Fruit fly (Drosophila melanogaster) whole organism, embryonic: ENCODE measurements around the gene kin17.

Experiments
- CG12219 ChIP-seq: fragments of 200-800 bp; sonication (Bioruptor generic); optimal IDR thresholded peaks from 3 replicates; lab custom pipeline; 2018; ENCODE audit warnings: missing biosample characterization, mild to moderate bottlenecking, missing genetic modification characterization
- CG4424 ChIP-seq: fragments of 200-800 bp; sonication (Bioruptor generic); optimal IDR thresholded peaks from 3 replicates; lab custom pipeline; 2016; ENCODE audit warnings: missing biosample characterization, missing genetic modification characterization
- her ChIP-seq: fragments of 200-800 bp; sonication (Bioruptor generic); optimal IDR thresholded peaks from 2 replicates; lab custom pipeline; 2016; ENCODE audit warnings: missing biosample characterization, missing genetic modification characterization
- org-1 ChIP-seq: fragments of 200-800 bp; sonication (Bioruptor generic); optimal IDR thresholded peaks from 2 replicates; lab custom pipeline; 2017; ENCODE audit warnings: missing biosample characterization, missing genetic modification characterization
- psq ChIP-seq: fragments of 200-800 bp; sonication (Bioruptor generic); optimal IDR thresholded peaks from 2 replicates; lab custom pipeline; 2017; ENCODE audit warnings: missing biosample characterization, missing genetic modification characterization

DNA sequence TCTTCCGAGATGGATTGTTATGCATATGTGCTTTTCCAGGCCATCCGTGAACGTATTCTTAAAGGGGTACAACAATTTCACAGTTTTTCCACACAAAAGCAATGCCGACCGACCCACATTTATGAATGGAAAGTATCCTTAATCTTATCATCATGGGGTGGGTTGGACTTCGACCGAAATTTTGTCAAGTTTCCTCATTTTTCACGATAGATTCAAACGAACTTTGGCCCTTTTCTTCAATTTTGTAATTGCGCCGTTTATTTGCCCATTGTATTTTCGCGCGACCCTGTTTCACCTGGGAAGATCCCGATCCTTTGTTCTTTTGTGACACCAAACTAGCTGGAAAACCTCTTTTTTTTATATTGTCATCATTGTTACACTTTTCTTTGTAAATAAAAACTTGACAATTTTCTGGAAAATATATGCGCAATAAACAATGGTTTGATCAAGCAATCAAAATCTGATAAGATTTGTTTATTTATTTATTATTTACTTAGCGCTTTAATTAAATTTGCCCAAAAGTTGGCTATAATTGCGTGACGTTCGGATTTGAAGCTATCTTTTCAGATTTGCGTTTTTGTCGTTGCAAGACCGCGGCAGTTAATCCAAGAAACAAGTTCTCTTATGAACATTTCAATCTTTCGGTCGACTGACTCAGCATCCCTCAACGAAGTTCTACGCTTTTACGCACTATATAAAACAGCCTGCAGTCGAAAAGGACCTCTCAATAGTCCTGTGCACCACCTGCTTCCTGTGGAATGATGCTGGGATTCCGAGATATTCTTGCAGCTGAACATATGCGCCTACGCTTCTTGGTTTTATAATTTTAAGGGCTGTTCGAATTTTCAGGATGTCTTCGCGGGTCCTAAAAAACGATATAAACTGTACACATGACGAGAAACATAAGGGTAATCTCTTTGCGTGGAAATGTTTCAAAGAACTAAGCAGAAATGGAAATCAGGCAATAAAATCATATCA, 49.7 kb downstream of the kin17 start:
- TF ChIP-seq psq (GFP tag; lab: Kevin White, UChicago): no peak
- TF ChIP-seq her (GFP tag; lab: Kevin White, UChicago): no peak
- no peak for TF ChIP-seq CG4424 (GFP tag; lab: Kevin White, UChicago)
- peak; percentile 37 for TF ChIP-seq CG12219 (GFP tag; lab: Kevin White, UChicago)
- TF ChIP-seq org-1 (GFP tag; lab: Kevin White, UChicago): no peak
